Worm (Caenorhabditis elegans): ENCODE results near the gene mcd-1.

ce11 chrII:13919100-13919499, 30.8 kb downstream of the mcd-1 start:
- TF ChIP-seq unc-62 (GFP tag; optimal IDR thresholded peaks at IDR 0.05): no peak
- no peak for TF ChIP-seq snpc-4 (tag; optimal IDR thresholded peaks at IDR 0.05)
- no peak for TF ChIP-seq skn-1 (tag; optimal IDR thresholded peaks at IDR 0.05)
- no peak for TF ChIP-seq egl-27 (tag; optimal IDR thresholded peaks at IDR 0.05)
- TF ChIP-seq fos-1 (tag; optimal IDR thresholded peaks at IDR 0.05): no peak
- TF ChIP-seq zag-1 (tag; optimal IDR thresholded peaks at IDR 0.05): no peak
- TF ChIP-seq nhr-25 (tag; optimal IDR thresholded peaks at IDR 0.05): no peak
- no peak for TF ChIP-seq ztf-4 (tag; optimal IDR thresholded peaks at IDR 0.05)
- no peak for TF ChIP-seq sma-9 (GFP tag; optimal IDR thresholded peaks at IDR 0.05)
- no peak for TF ChIP-seq sma-9 (tag; optimal IDR thresholded peaks at IDR 0.05)
- TF ChIP-seq sem-4 (tag; optimal IDR thresholded peaks at IDR 0.05): no peak
- TF ChIP-seq nhr-21 (tag; optimal IDR thresholded peaks at IDR 0.05): no peak
- no peak for TF ChIP-seq nhr-12 (tag; optimal IDR thresholded peaks at IDR 0.05)
- no peak for TF ChIP-seq blmp-1 (tag; optimal IDR thresholded peaks at IDR 0.05; ENCODE audit: insufficient read depth)

Measured in whole organism, L2 larva.